Fruit fly (Drosophila melanogaster) whole organism, embryonic: ENCODE measurements around the gene egh.
A peak's percentile ranks its signal among the peaks of the same experiment; 100 is the strongest.

Source experiments
- Awh ChIP-seq: fragments of 200-800 bp; sonication (Bioruptor generic); IDR thresholded peaks from 2 replicates; pipeline ENCODE4, ENCODE4 v1.3.6; 2022; ENCODE audit warnings: missing biosample characterization, missing genetic modification characterization
- Bteb2 ChIP-seq: fragments of 200-800 bp; sonication (Bioruptor generic); optimal IDR thresholded peaks from 2 replicates; lab custom pipeline; 2016; ENCODE audit warnings: missing biosample characterization, missing genetic modification characterization
- CG1024 ChIP-seq: fragments of 200-800 bp; sonication (Bioruptor generic); IDR thresholded peaks from 2 replicates; pipeline ENCODE4 v1.3.6; 2022; ENCODE audit warnings: missing biosample characterization, missing genetic modification characterization
- CG12744 ChIP-seq: fragments of 200-800 bp; sonication (Bioruptor generic); optimal IDR thresholded peaks from 2 replicates; lab custom pipeline; 2016; ENCODE audit warnings: missing biosample characterization, missing genetic modification characterization
- CG15269 ChIP-seq: fragments of 200-800 bp; sonication (Bioruptor generic); optimal IDR thresholded peaks from 2 replicates; lab custom pipeline; 2018; ENCODE audit warnings: missing biosample characterization, mild to moderate bottlenecking, missing genetic modification characterization, moderate library complexity
- CG2889 ChIP-seq: fragments of 200-800 bp; sonication (Bioruptor generic); IDR thresholded peaks from 3 replicates; pipeline ENCODE4 v1.3.6; 2022; ENCODE audit warnings: missing biosample characterization, missing genetic modification characterization
- CG32532 ChIP-seq: fragments of 200-800 bp; sonication (Bioruptor generic); IDR thresholded peaks from 2 replicates; pipeline ENCODE4 v1.3.6; 2022; ENCODE audit warnings: missing biosample characterization, missing genetic modification characterization
- CG43689 ChIP-seq: fragments of 200-800 bp; sonication (Bioruptor generic); IDR thresholded peaks from 2 replicates; pipeline ENCODE4 v1.3.6; 2022; ENCODE audit warnings: missing biosample characterization, missing genetic modification characterization
- CG4820 ChIP-seq: fragments of 200-800 bp; sonication (Bioruptor generic); optimal IDR thresholded peaks from 3 replicates; lab custom pipeline; 2016; ENCODE audit warnings: missing biosample characterization, missing genetic modification characterization
- CG6654 ChIP-seq: fragments of 200-800 bp; sonication (Bioruptor generic); optimal IDR thresholded peaks from 2 replicates; lab custom pipeline; 2017; ENCODE audit warnings: missing biosample characterization, mild to moderate bottlenecking, missing genetic modification characterization
- CG7987 ChIP-seq: fragments of 200-800 bp; sonication (Bioruptor generic); optimal IDR thresholded peaks from 2 replicates; lab custom pipeline; 2018; ENCODE audit warnings: missing biosample characterization, mild to moderate bottlenecking, missing genetic modification characterization, moderate library complexity
- Chrac-16 ChIP-seq: fragments of 200-800 bp; sonication (Bioruptor generic); optimal IDR thresholded peaks from 3 replicates; lab custom pipeline; 2016; ENCODE audit warnings: missing biosample characterization, missing genetic modification characterization
- Dad ChIP-seq: fragments of 200-800 bp; sonication (Bioruptor generic); optimal IDR thresholded peaks from 3 replicates; lab custom pipeline; 2016; ENCODE audit warnings: missing biosample characterization, missing genetic modification characterization
- Doc3 ChIP-seq: fragments of 200-800 bp; sonication (Bioruptor generic); IDR thresholded peaks from 3 replicates; pipeline ENCODE4 v1.3.6; 2022; ENCODE audit warnings: missing biosample characterization, missing genetic modification characterization; ENCODE audit not compliant: partially characterized antibody
- E2f2 ChIP-seq: fragments of 200-800 bp; sonication (Bioruptor generic); IDR thresholded peaks from 2 replicates; pipeline ENCODE4 v1.3.6; 2022; ENCODE audit warnings: missing biosample characterization, missing genetic modification characterization
- ERR ChIP-seq: fragments of 200-800 bp; sonication (Bioruptor generic); optimal IDR thresholded peaks from 2 replicates; lab custom pipeline; 2016; ENCODE audit warnings: missing biosample characterization, missing genetic modification characterization
- Fer3 ChIP-seq: fragments of 200-800 bp; sonication (Bioruptor generic); optimal IDR thresholded peaks from 2 replicates; lab custom pipeline; 2018; ENCODE audit warnings: missing biosample characterization, mild to moderate bottlenecking, missing genetic modification characterization, moderate library complexity
- H15 ChIP-seq: fragments of 200-800 bp; sonication (Bioruptor generic); IDR thresholded peaks from 3 replicates; pipeline ENCODE4 v1.3.6; 2022; ENCODE audit warnings: missing biosample characterization, missing genetic modification characterization
- H2.0 ChIP-seq: fragments of 200-800 bp; sonication (Bioruptor generic); IDR thresholded peaks from 2 replicates; pipeline ENCODE4 v1.3.6; 2022; ENCODE audit warnings: missing biosample characterization, missing genetic modification characterization
- Hand ChIP-seq: fragments of 200-800 bp; sonication (Bioruptor generic); optimal IDR thresholded peaks from 2 replicates; lab custom pipeline; 2017; ENCODE audit warnings: mild to moderate bottlenecking, missing biosample characterization, missing genetic modification reagents, missing genetic modification characterization
- Hr3 ChIP-seq: fragments of 200-800 bp; sonication (Bioruptor generic); optimal IDR thresholded peaks from 3 replicates; lab custom pipeline; 2016; ENCODE audit warnings: missing biosample characterization, missing genetic modification characterization
- Kr ChIP-seq: fragments of 200-800 bp; sonication (Bioruptor generic); optimal IDR thresholded peaks from 2 replicates; lab custom pipeline; 2017; ENCODE audit warnings: missing biosample characterization, mild to moderate bottlenecking, missing genetic modification characterization
- MESR4 ChIP-seq: fragments of 200-800 bp; sonication (Bioruptor generic); optimal IDR thresholded peaks from 2 replicates; lab custom pipeline; 2018; ENCODE audit warnings: missing biosample characterization, mild to moderate bottlenecking, missing genetic modification characterization, moderate library complexity
- Meics ChIP-seq: fragments of 200-800 bp; sonication (Bioruptor generic); optimal IDR thresholded peaks from 2 replicates; lab custom pipeline; 2017; ENCODE audit warnings: missing biosample characterization, mild to moderate bottlenecking, missing genetic modification characterization
- Mes4 ChIP-seq: fragments of 200-800 bp; sonication (Bioruptor generic); optimal IDR thresholded peaks from 2 replicates; lab custom pipeline; 2016; ENCODE audit warnings: missing biosample characterization, missing genetic modification characterization
- Optix ChIP-seq: fragments of 200-800 bp; sonication (Bioruptor generic); IDR thresholded peaks from 3 replicates; pipeline ENCODE4 v1.3.6; 2022; ENCODE audit warnings: missing biosample characterization, missing genetic modification characterization
- Poxn ChIP-seq: fragments of 200-800 bp; sonication (Bioruptor generic); IDR thresholded peaks from 2 replicates; pipeline ENCODE4 v1.3.6; 2022; ENCODE audit warnings: missing biosample characterization, missing genetic modification characterization
- Rfx ChIP-seq: fragments of 200-800 bp; sonication (Bioruptor generic); IDR thresholded peaks from 2 replicates; pipeline ENCODE4 v1.3.6; 2022; ENCODE audit warnings: missing biosample characterization, missing genetic modification characterization
- Rx ChIP-seq: fragments of 200-800 bp; sonication (Bioruptor generic); IDR thresholded peaks from 2 replicates; pipeline ENCODE4 v1.3.6; 2022; ENCODE audit warnings: missing biosample characterization, missing genetic modification characterization
- Sry-δ ChIP-seq: fragments of 200-800 bp; sonication (Bioruptor generic); optimal IDR thresholded peaks from 2 replicates; lab custom pipeline; 2016; ENCODE audit warnings: missing biosample characterization, missing genetic modification characterization
- Xrp1 ChIP-seq: fragments of 200-800 bp; sonication (Bioruptor generic); IDR thresholded peaks from 2 replicates; pipeline ENCODE4 v1.3.6; 2022; ENCODE audit warnings: missing biosample characterization, missing genetic modification characterization
- abd-A ChIP-seq: fragments of 200-800 bp; sonication (Bioruptor generic); optimal IDR thresholded peaks from 3 replicates; lab custom pipeline; 2019; ENCODE audit warnings: missing biosample characterization, mild to moderate bottlenecking, missing genetic modification characterization, moderate library complexity
- corto ChIP-seq: fragments of 200-800 bp; sonication (Bioruptor generic); optimal IDR thresholded peaks from 2 replicates; lab custom pipeline; 2016; ENCODE audit warnings: missing biosample characterization, mild to moderate bottlenecking, missing genetic modification characterization, moderate library complexity
- gt ChIP-seq: fragments of 200-800 bp; sonication (Bioruptor generic); IDR thresholded peaks from 2 replicates; pipeline ENCODE4 v1.3.6; 2022; ENCODE audit warnings: missing biosample characterization, missing genetic modification characterization
- hkb ChIP-seq, 2 experiments: fragments of 200-800 bp in 1 of 2; fragments of >200 bp in 1 of 2; sonication (Bioruptor generic) in 1 of 2; IDR thresholded peaks in 1 of 2; optimal IDR thresholded peaks in 1 of 2; 2 replicates each; pipeline versions ENCODE4 v1.3.6 to Lab custom; 2017 to 2022; ENCODE audit warnings: missing biosample characterization in 1 of 2, missing genetic modification characterization in 1 of 2
- ind ChIP-seq: fragments of 200-800 bp; sonication (Bioruptor generic); optimal IDR thresholded peaks from 3 replicates; lab custom pipeline; 2016; ENCODE audit warnings: missing biosample characterization, missing genetic modification characterization
- lbe ChIP-seq: fragments of 200-800 bp; sonication (Bioruptor generic); optimal IDR thresholded peaks from 2 replicates; lab custom pipeline; 2016; ENCODE audit warnings: missing biosample characterization, mild to moderate bottlenecking, missing genetic modification characterization
- lola ChIP-seq, 3 experiments: fragments of >200 bp in 2 of 3; fragments of 200-800 bp in 1 of 3; sonication (Bioruptor generic) in 1 of 3; optimal IDR thresholded peaks; 2 replicates each; lab custom pipeline; 2017 to 2019; ENCODE audit warnings: missing biosample characterization in 3 of 3, missing genetic modification characterization in 3 of 3, mild to moderate bottlenecking in 1 of 3, moderate library complexity in 1 of 3
- org-1 ChIP-seq: fragments of 200-800 bp; sonication (Bioruptor generic); optimal IDR thresholded peaks from 2 replicates; lab custom pipeline; 2017; ENCODE audit warnings: missing biosample characterization, missing genetic modification characterization
- prd ChIP-seq, 3 experiments: fragments of >200 bp in 2 of 3; fragments of 200-800 bp in 1 of 3; sonication (Bioruptor generic) in 1 of 3; optimal IDR thresholded peaks in 2 of 3; IDR thresholded peaks in 1 of 3; 2 replicates in 2 of 3; 3 replicates in 1 of 3; pipeline versions ENCODE4 v1.3.6 to Lab custom; 2017 to 2022; ENCODE audit warnings: missing biosample characterization in 1 of 3, missing genetic modification characterization in 1 of 3
- scrt ChIP-seq: fragments of 200-800 bp; sonication (Bioruptor generic); optimal IDR thresholded peaks from 2 replicates; lab custom pipeline; 2018; ENCODE audit warnings: missing biosample characterization, mild to moderate bottlenecking, missing genetic modification characterization, moderate library complexity
- slp2 ChIP-seq: fragments of 200-800 bp; sonication (Bioruptor generic); optimal IDR thresholded peaks from 2 replicates; lab custom pipeline; 2016; ENCODE audit warnings: missing biosample characterization, missing genetic modification characterization
- so ChIP-seq: fragments of 200-800 bp; sonication (Bioruptor generic); IDR thresholded peaks from 3 replicates; pipeline ENCODE4 v1.3.6; 2022; ENCODE audit warnings: missing biosample characterization, missing genetic modification characterization
- sob ChIP-seq: fragments of 200-800 bp; sonication (Bioruptor generic); IDR thresholded peaks from 2 replicates; pipeline ENCODE4 v1.3.6; 2022; ENCODE audit warnings: missing biosample characterization, missing genetic modification characterization
- stc ChIP-seq: fragments of 200-800 bp; sonication (Bioruptor generic); IDR thresholded peaks from 2 replicates; pipeline ENCODE4 v1.3.6; 2022; ENCODE audit warnings: missing biosample characterization, missing genetic modification characterization
- tap ChIP-seq: fragments of 200-800 bp; optimal IDR thresholded peaks from 3 replicates; lab custom pipeline; 2019; ENCODE audit warnings: missing biosample characterization, mild to moderate bottlenecking, missing genetic modification characterization, moderate library complexity
- tgo ChIP-seq: fragments of 200-800 bp; sonication (Bioruptor generic); IDR thresholded peaks from 3 replicates; pipeline ENCODE4 v1.3.6; 2022; ENCODE audit warnings: missing biosample characterization, missing genetic modification characterization
- tio ChIP-seq: fragments of 200-800 bp; sonication (Bioruptor generic); optimal IDR thresholded peaks from 2 replicates; lab custom pipeline; 2017; ENCODE audit warnings: missing biosample characterization, missing genetic modification characterization, inconsistent platforms
- tx ChIP-seq: fragments of 200-800 bp; sonication (Bioruptor generic); optimal IDR thresholded peaks from 2 replicates; lab custom pipeline; 2016; ENCODE audit warnings: missing biosample characterization, missing genetic modification characterization
- wdn ChIP-seq: fragments of 200-800 bp; sonication (Bioruptor generic); IDR thresholded peaks from 2 replicates; pipeline ENCODE4 v1.3.6; 2022; ENCODE audit warnings: missing biosample characterization, missing genetic modification characterization
- zf30C ChIP-seq: fragments of 200-800 bp; sonication (Bioruptor generic); optimal IDR thresholded peaks from 3 replicates; lab custom pipeline; 2018; ENCODE audit warnings: missing biosample characterization, mild to moderate bottlenecking, missing genetic modification characterization
- zfh1 ChIP-seq: fragments of 200-800 bp; sonication (Bioruptor generic); IDR thresholded peaks from 3 replicates; pipeline ENCODE4 v1.3.6; 2022; ENCODE audit warnings: missing biosample characterization, missing genetic modification characterization

Gene egh

dm6 chrX:2638646-2639045 lies 50.3 kb downstream of the egh start:
- TF ChIP-seq H15 (no peak), Mes4 (no peak), stc (GFP tag; lab: Robert Waterston, UW) (no peak), E2f2 (GFP tag; lab: Robert Waterston, UW) (no peak), Optix (GFP tag; lab: Robert Waterston, UW) (no peak), wdn (GFP tag; lab: Robert Waterston, UW) (no peak), Kr (GFP tag; lab: Kevin White, UChicago) (no peak), Chrac-16 (GFP tag; lab: Kevin White, UChicago) (no peak), so (no peak), tx (GFP tag; lab: Kevin White, UChicago) (no peak), corto (no peak), CG6654 (GFP tag; lab: Kevin White, UChicago) (no peak), CG12744 (no peak), hkb (optimal IDR thresholded peaks at IDR 0.05; lab: Kevin White, UChicago) (no peak), hkb (GFP tag; IDR thresholded peaks at IDR 0.05; lab: Robert Waterston, UW) (peak; percentile 52), H2.0 (GFP tag; lab: Robert Waterston, UW) (no peak), Doc3 (GFP tag; lab: Robert Waterston, UW) (no peak), tio (no peak), Rfx (GFP tag; lab: Robert Waterston, UW) (peak; percentile 48; the same call in 1 of the 2 replicates), tap (no peak), CG7987 (GFP tag; lab: Kevin White, UChicago) (no peak), Awh (GFP tag; lab: Robert Waterston, UW) (no peak), Bteb2 (no peak), CG43689 (GFP tag; lab: Robert Waterston, UW) (no peak), Meics (GFP tag; lab: Kevin White, UChicago) (peak; percentile 91), lbe (GFP tag; lab: Kevin White, UChicago) (no peak), CG1024 (GFP tag; lab: Robert Waterston, UW) (no peak), Xrp1 (GFP tag; lab: Robert Waterston, UW) (no peak), Sry-δ (GFP tag; lab: Kevin White, UChicago) (no peak), zf30C (GFP tag; lab: Kevin White, UChicago) (no peak), CG4820 (GFP tag; lab: Kevin White, UChicago) (no peak), MESR4 (GFP tag; lab: Kevin White, UChicago) (no peak), CG32532 (GFP tag; lab: Robert Waterston, UW) (peak; percentile 39; the same call in 1 of the 2 replicates), CG15269 (tag; lab: Kevin White, UChicago) (peak; percentile 11), Rx (no peak), CG2889 (0 out of 3 replicates have a peak, but pooled peaks have one; percentile 11), Poxn (GFP tag; lab: Robert Waterston, UW) (no peak), lola (GFP tag; optimal IDR thresholded peaks at IDR 0.05; lab: Kevin White, UChicago) (no peak), Fer3 (tag; lab: Kevin White, UChicago) (peak; percentile 2), zfh1 (no peak), scrt (GFP tag; lab: Kevin White, UChicago) (no peak), prd (optimal IDR thresholded peaks at IDR 0.05; lab: Kevin White, UChicago) (no peak), prd (GFP tag; IDR thresholded peaks at IDR 0.05; lab: Robert Waterston, UW) (peak; percentile 31; the same call in 1 of the 3 replicates), gt (GFP tag; lab: Robert Waterston, UW) (no peak), ind (GFP tag; lab: Kevin White, UChicago) (peak; percentile 5), ERR (GFP tag; lab: Kevin White, UChicago) (no peak), Hr3 (GFP tag; lab: Kevin White, UChicago) (no peak), org-1 (no peak), Dad (GFP tag; lab: Kevin White, UChicago) (no peak), Hand (GFP tag; lab: Kevin White, UChicago) (no peak), slp2 (GFP tag; lab: Kevin White, UChicago) (no peak), sob (GFP tag; lab: Robert Waterston, UW) (no peak), abd-A (tag; lab: Kevin White, UChicago) (no peak), tgo (GFP tag; lab: Robert Waterston, UW) (peak; percentile 37; the same call in 1 of the 3 replicates)
